Worm (Caenorhabditis elegans): Measurements from ENCODE around the gene wrt-4.
A peak's percentile ranks its signal among the peaks of the same experiment; 100 is the strongest.

The wrt-4 gene

ce11 chrX:15757169-15757568, at the start of gene wrt-4:
TSS of gene wrt-4 (minus strand) at chrX:15757269.
- TF ChIP-seq nhr-28 (tag; optimal IDR thresholded peaks at IDR 0.05) (no peak), sea-2 (GFP tag; optimal IDR thresholded peaks at IDR 0.05) (no peak), zag-1 (tag; optimal IDR thresholded peaks at IDR 0.05) (no peak), ceh-9 (tag; optimal IDR thresholded peaks at IDR 0.05) (no peak), fkh-10 (GFP tag; optimal IDR thresholded peaks at IDR 0.05) (no peak), nhr-67 (tag; optimal IDR thresholded peaks at IDR 0.05) (no peak), unc-62 (GFP tag; optimal IDR thresholded peaks at IDR 0.05) (no peak), fkh-2 (tag; optimal IDR thresholded peaks at IDR 0.05) (no peak), nhr-43 (tag; optimal IDR thresholded peaks at IDR 0.05; ENCODE audit: poor library complexity, severe bottlenecking) (no peak), nfya-1 (tag; optimal IDR thresholded peaks at IDR 0.05; ENCODE audit: insufficient read depth) (no peak), nhr-77 (tag; optimal IDR thresholded peaks at IDR 0.05) (no peak), hmg-11 (tag; optimal IDR thresholded peaks at IDR 0.05) (no peak), ZK546.5 (tag; optimal IDR thresholded peaks at IDR 0.05) (no peak), nhr-76 (tag; optimal IDR thresholded peaks at IDR 0.05) (no peak), nhr-23 (tag; optimal IDR thresholded peaks at IDR 0.05) (no peak)

ce11 chrX:15804072-15804471, 47.0 kb upstream of the wrt-4 start, which contains the start of gene Y7A5A.7:
TSS of gene Y7A5A.7 (minus strand) at chrX:15804172.
- no peak for TF ChIP-seq lin-39 (tag; optimal IDR thresholded peaks at IDR 0.05)
- no peak for TF ChIP-seq aly-2 (tag; optimal IDR thresholded peaks at IDR 0.05)
- no peak for TF ChIP-seq ceh-16 (tag; optimal IDR thresholded peaks at IDR 0.05)
- no peak for TF ChIP-seq nhr-77 (tag; optimal IDR thresholded peaks at IDR 0.05)
- TF ChIP-seq nhr-11 (tag; optimal IDR thresholded peaks at IDR 0.05) = no peak
- no peak for TF ChIP-seq fkh-10 (GFP tag; optimal IDR thresholded peaks at IDR 0.05)
- no peak for TF ChIP-seq unc-62 (GFP tag; optimal IDR thresholded peaks at IDR 0.05)
- TF ChIP-seq elt-2 (tag; optimal IDR thresholded peaks at IDR 0.05) = no peak
- no peak for TF ChIP-seq zag-1 (tag; optimal IDR thresholded peaks at IDR 0.05)

ce11 chrX:15801827-15802226, 44.8 kb upstream of the wrt-4 start:
- TF ChIP-seq pha-4 (tag; optimal IDR thresholded peaks at IDR 0.05) (no peak), ceh-16 (tag; optimal IDR thresholded peaks at IDR 0.05) (no peak), unc-39 (tag; optimal IDR thresholded peaks at IDR 0.05) (no peak), nfya-1 (tag; optimal IDR thresholded peaks at IDR 0.05; ENCODE audit: insufficient read depth) (no peak), ceh-9 (tag; optimal IDR thresholded peaks at IDR 0.05) (no peak), snpc-4 (tag; optimal IDR thresholded peaks at IDR 0.05) (no peak), nhr-77 (tag; optimal IDR thresholded peaks at IDR 0.05) (no peak), unc-62 (GFP tag; optimal IDR thresholded peaks at IDR 0.05) (no peak), egl-27 (tag; optimal IDR thresholded peaks at IDR 0.05) (no peak), ama-1 (optimal IDR thresholded peaks at IDR 0.05) (no peak), lin-39 (tag; optimal IDR thresholded peaks at IDR 0.05) (no peak)

ce11 chrX:15799595-15799994, 42.5 kb upstream of the wrt-4 start, which contains the start of gene Y7A5A.6:
TSS of gene Y7A5A.6 (minus strand) at chrX:15799695.
- TF ChIP-seq zag-1 (tag; optimal IDR thresholded peaks at IDR 0.05) (no peak), elt-2 (tag; optimal IDR thresholded peaks at IDR 0.05) (peak; percentile 50), eor-1 (tag; optimal IDR thresholded peaks at IDR 0.05) (no peak)

ce11 chrX:15796633-15797032, 39.6 kb upstream of the wrt-4 start:
- TF ChIP-seq lsy-12 (tag; optimal IDR thresholded peaks at IDR 0.05) (peak; percentile 6), nhr-25 (tag; optimal IDR thresholded peaks at IDR 0.05) (peak; percentile 29), nhr-23 (tag; optimal IDR thresholded peaks at IDR 0.05) (peak; percentile 50), lin-39 (tag; optimal IDR thresholded peaks at IDR 0.05) (no peak), nhr-43 (tag; optimal IDR thresholded peaks at IDR 0.05; ENCODE audit: poor library complexity, severe bottlenecking) (peak; percentile 68), ceh-82 (tag; optimal IDR thresholded peaks at IDR 0.05) (no peak)

ce11 chrX:15794977-15795376, 37.9 kb upstream of the wrt-4 start, which contains the start of gene Y7A5A.10:
TSS of gene Y7A5A.10 (minus strand) at chrX:15795077.
- TF ChIP-seq fkh-2 (tag; optimal IDR thresholded peaks at IDR 0.05) (no peak), ceh-82 (tag; optimal IDR thresholded peaks at IDR 0.05) (no peak), nhr-43 (tag; optimal IDR thresholded peaks at IDR 0.05; ENCODE audit: poor library complexity, severe bottlenecking) (no peak), lin-39 (tag; optimal IDR thresholded peaks at IDR 0.05) (no peak), eor-1 (tag; optimal IDR thresholded peaks at IDR 0.05) (no peak), mml-1 (tag; optimal IDR thresholded peaks at IDR 0.05) (no peak), nhr-11 (tag; optimal IDR thresholded peaks at IDR 0.05) (no peak), elt-3 (tag; optimal IDR thresholded peaks at IDR 0.05) (no peak), nhr-237 (tag; optimal IDR thresholded peaks at IDR 0.05) (no peak), tbx-2 (tag; optimal IDR thresholded peaks at IDR 0.05) (no peak), ceh-16 (tag; optimal IDR thresholded peaks at IDR 0.05) (no peak), ama-1 (optimal IDR thresholded peaks at IDR 0.05) (no peak), egl-27 (tag; optimal IDR thresholded peaks at IDR 0.05) (no peak), hmg-11 (tag; optimal IDR thresholded peaks at IDR 0.05) (no peak), ceh-28 (tag; optimal IDR thresholded peaks at IDR 0.05) (no peak), ztf-4 (tag; optimal IDR thresholded peaks at IDR 0.05) (no peak)

Data from whole organism, L3 larva.